Fruit fly (Drosophila melanogaster) whole organism, embryonic: Measurements from ENCODE around the gene CG43403.

Source experiments
- Awh ChIP-seq: fragments of 200-800 bp; sonication (Bioruptor generic); IDR thresholded peaks from 2 replicates; pipeline ENCODE4, ENCODE4 v1.3.6; 2022; ENCODE audit warnings: missing biosample characterization, missing genetic modification characterization
- CG1024 ChIP-seq: fragments of 200-800 bp; sonication (Bioruptor generic); IDR thresholded peaks from 2 replicates; pipeline ENCODE4 v1.3.6; 2022; ENCODE audit warnings: missing biosample characterization, missing genetic modification characterization
- CG10267 ChIP-seq: fragments of 200-800 bp; sonication (Bioruptor generic); optimal IDR thresholded peaks from 2 replicates; lab custom pipeline; 2018; ENCODE audit warnings: missing biosample characterization, mild to moderate bottlenecking, missing genetic modification characterization, moderate library complexity
- CG10366 ChIP-seq: fragments of 200-800 bp; sonication (Bioruptor generic); IDR thresholded peaks from 2 replicates; pipeline ENCODE4 v1.3.6; 2022; ENCODE audit warnings: missing biosample characterization, missing genetic modification characterization
- CG11093 ChIP-seq: fragments of 200-800 bp; sonication (Bioruptor generic); IDR thresholded peaks from 3 replicates; pipeline ENCODE4 v1.3.6; 2022; ENCODE audit warnings: missing biosample characterization, missing genetic modification characterization
- CG11398 ChIP-seq: fragments of 200-800 bp; sonication (Bioruptor generic); optimal IDR thresholded peaks from 2 replicates; lab custom pipeline; 2016; ENCODE audit warnings: missing biosample characterization, missing genetic modification characterization
- CG12391 ChIP-seq: fragments of 200-800 bp; sonication (Bioruptor generic); optimal IDR thresholded peaks from 3 replicates; lab custom pipeline; 2018; ENCODE audit warnings: missing biosample characterization, mild to moderate bottlenecking, missing genetic modification characterization, moderate library complexity
- CG12659 ChIP-seq: fragments of 200-800 bp; sonication (Bioruptor generic); optimal IDR thresholded peaks from 3 replicates; lab custom pipeline; 2017; ENCODE audit warnings: mild to moderate bottlenecking, missing biosample characterization, missing genetic modification reagents, missing genetic modification characterization
- CG12942 ChIP-seq: fragments of 200-800 bp; sonication (Bioruptor generic); optimal IDR thresholded peaks from 3 replicates; lab custom pipeline; 2016; ENCODE audit warnings: missing biosample characterization, missing genetic modification characterization
- CG13894 ChIP-seq: fragments of 200-800 bp; sonication (Bioruptor generic); optimal IDR thresholded peaks from 3 replicates; lab custom pipeline; 2018; ENCODE audit warnings: missing biosample characterization, mild to moderate bottlenecking, missing genetic modification characterization, moderate library complexity
- CG2199 ChIP-seq: fragments of 200-800 bp; sonication (Bioruptor generic); IDR thresholded peaks from 3 replicates; pipeline ENCODE4 v1.3.6; 2022; ENCODE audit warnings: missing biosample characterization, missing genetic modification characterization
- CG34224 ChIP-seq: fragments of 200-800 bp; sonication (Bioruptor generic); IDR thresholded peaks from 3 replicates; pipeline ENCODE4 v1.3.6; 2022; ENCODE audit warnings: missing biosample characterization, missing genetic modification characterization; ENCODE audit not compliant: partially characterized antibody
- CG3995 ChIP-seq: fragments of 200-800 bp; sonication (Bioruptor generic); optimal IDR thresholded peaks from 3 replicates; lab custom pipeline; 2016; ENCODE audit warnings: missing biosample characterization, missing genetic modification characterization
- CG4617 ChIP-seq: fragments of 200-800 bp; sonication (Bioruptor generic); optimal IDR thresholded peaks from 3 replicates; lab custom pipeline; 2016; ENCODE audit warnings: missing biosample characterization, missing genetic modification characterization, borderline replicate concordance
- CG6654 ChIP-seq: fragments of 200-800 bp; sonication (Bioruptor generic); optimal IDR thresholded peaks from 2 replicates; lab custom pipeline; 2017; ENCODE audit warnings: missing biosample characterization, mild to moderate bottlenecking, missing genetic modification characterization
- CG7839 ChIP-seq: fragments of 200-800 bp; sonication (Bioruptor generic); optimal IDR thresholded peaks from 3 replicates; lab custom pipeline; 2018; ENCODE audit warnings: missing biosample characterization, mild to moderate bottlenecking, missing genetic modification characterization, moderate library complexity
- CG8359 ChIP-seq: fragments of 200-800 bp; sonication (Bioruptor generic); optimal IDR thresholded peaks from 2 replicates; lab custom pipeline; 2017; ENCODE audit warnings: missing biosample characterization, mild to moderate bottlenecking, missing genetic modification characterization, borderline replicate concordance
- D19B ChIP-seq: fragments of 200-800 bp; sonication (Bioruptor generic); optimal IDR thresholded peaks from 2 replicates; lab custom pipeline; 2017; ENCODE audit warnings: missing biosample characterization, mild to moderate bottlenecking, missing genetic modification characterization
- Dad ChIP-seq: fragments of 200-800 bp; sonication (Bioruptor generic); optimal IDR thresholded peaks from 3 replicates; lab custom pipeline; 2016; ENCODE audit warnings: missing biosample characterization, missing genetic modification characterization
- Dek ChIP-seq: fragments of 200-800 bp; sonication (Bioruptor generic); optimal IDR thresholded peaks from 3 replicates; lab custom pipeline; 2019; ENCODE audit warnings: missing biosample characterization, mild to moderate bottlenecking, missing genetic modification characterization, moderate library complexity
- Doc3 ChIP-seq: fragments of 200-800 bp; sonication (Bioruptor generic); IDR thresholded peaks from 3 replicates; pipeline ENCODE4 v1.3.6; 2022; ENCODE audit warnings: missing biosample characterization, missing genetic modification characterization; ENCODE audit not compliant: partially characterized antibody
- Hand ChIP-seq: fragments of 200-800 bp; sonication (Bioruptor generic); optimal IDR thresholded peaks from 2 replicates; lab custom pipeline; 2017; ENCODE audit warnings: mild to moderate bottlenecking, missing biosample characterization, missing genetic modification reagents, missing genetic modification characterization
- Hmx ChIP-seq: fragments of 200-800 bp; sonication (Bioruptor generic); optimal IDR thresholded peaks from 2 replicates; lab custom pipeline; 2016; ENCODE audit warnings: missing biosample characterization, missing genetic modification characterization
- Lhr ChIP-seq: fragments of 200-800 bp; sonication (Bioruptor generic); optimal IDR thresholded peaks from 3 replicates; lab custom pipeline; 2017; ENCODE audit warnings: mild to moderate bottlenecking, missing biosample characterization, missing genetic modification reagents, missing genetic modification characterization
- NC2β ChIP-seq: fragments of 200-800 bp; sonication (Bioruptor generic); optimal IDR thresholded peaks from 2 replicates; lab custom pipeline; 2016; ENCODE audit warnings: missing biosample characterization, missing genetic modification characterization
- Pdp1 ChIP-seq, 2 experiments: fragments of 200-800 bp; sonication (Bioruptor generic); optimal IDR thresholded peaks; 3 replicates each; lab custom pipeline; 2016; ENCODE audit warnings: missing biosample characterization in 2 of 2, missing genetic modification characterization in 2 of 2, mild to moderate bottlenecking in 1 of 2, moderate library complexity in 1 of 2
- Taf1 ChIP-seq: fragments of 200-800 bp; sonication (Bioruptor generic); IDR thresholded peaks from 2 replicates; pipeline ENCODE4 v1.3.6; 2022; ENCODE audit warnings: missing biosample characterization, missing genetic modification characterization
- Tbp ChIP-seq: fragments of >200 bp; optimal IDR thresholded peaks from 2 replicates; lab custom pipeline; 2018; ENCODE audit warnings: missing biosample characterization, missing genetic modification characterization
- Trl ChIP-seq, 3 experiments: fragments of >200 bp in 2 of 3; fragments of 200-800 bp in 1 of 3; sonication (Bioruptor generic) in 1 of 3; optimal IDR thresholded peaks; 2 replicates in 1 of 3; 3 replicates in 2 of 3; lab custom pipeline; 2016 to 2017; ENCODE audit warnings: missing biosample characterization in 1 of 3, missing genetic modification characterization in 1 of 3
- ara ChIP-seq: fragments of 200-800 bp; sonication (Bioruptor generic); IDR thresholded peaks from 2 replicates; pipeline ENCODE4 v1.3.6; 2022; ENCODE audit warnings: missing biosample characterization, missing genetic modification characterization
- br ChIP-seq: fragments of >200 bp; optimal IDR thresholded peaks from 2 replicates; lab custom pipeline; 2017
- grau ChIP-seq: fragments of 200-800 bp; optimal IDR thresholded peaks from 3 replicates; lab custom pipeline; 2019; ENCODE audit warnings: missing biosample characterization, mild to moderate bottlenecking, missing genetic modification characterization, moderate library complexity
- gro ChIP-seq: fragments of 200-800 bp; sonication (Bioruptor generic); optimal IDR thresholded peaks from 2 replicates; lab custom pipeline; 2016; ENCODE audit warnings: missing biosample characterization, missing genetic modification characterization
- gsb-n ChIP-seq: fragments of 200-800 bp; sonication (Bioruptor generic); optimal IDR thresholded peaks from 3 replicates; lab custom pipeline; 2018; ENCODE audit warnings: missing biosample characterization, mild to moderate bottlenecking, missing genetic modification characterization
- hkb ChIP-seq, 2 experiments: fragments of 200-800 bp in 1 of 2; fragments of >200 bp in 1 of 2; sonication (Bioruptor generic) in 1 of 2; IDR thresholded peaks in 1 of 2; optimal IDR thresholded peaks in 1 of 2; 2 replicates each; pipeline versions ENCODE4 v1.3.6 to Lab custom; 2017 to 2022; ENCODE audit warnings: missing biosample characterization in 1 of 2, missing genetic modification characterization in 1 of 2
- klu ChIP-seq: fragments of 200-800 bp; sonication (Bioruptor generic); IDR thresholded peaks from 2 replicates; pipeline ENCODE4 v1.3.6; 2022; ENCODE audit warnings: missing biosample characterization, missing genetic modification characterization
- lmd ChIP-seq: fragments of 200-800 bp; sonication (Bioruptor generic); IDR thresholded peaks from 2 replicates; pipeline ENCODE4 v1.3.6; 2022; ENCODE audit warnings: missing biosample characterization, missing genetic modification characterization
- mam ChIP-seq: fragments of 200-800 bp; sonication (Bioruptor generic); optimal IDR thresholded peaks from 3 replicates; lab custom pipeline; 2016; ENCODE audit warnings: missing biosample characterization, missing genetic modification characterization
- nom ChIP-seq: fragments of 200-800 bp; sonication (Bioruptor generic); optimal IDR thresholded peaks from 2 replicates; lab custom pipeline; 2017; ENCODE audit warnings: missing biosample characterization, missing genetic modification characterization, mild to moderate bottlenecking, moderate library complexity, missing genetic modification reagents
- onecut ChIP-seq: fragments of 200-800 bp; sonication (Bioruptor generic); IDR thresholded peaks from 2 replicates; pipeline ENCODE4 v1.3.6; 2022; ENCODE audit warnings: missing biosample characterization, missing genetic modification characterization
- otp ChIP-seq: fragments of 200-800 bp; sonication (Bioruptor generic); IDR thresholded peaks from 3 replicates; pipeline ENCODE4, ENCODE4 v1.3.6; 2022; ENCODE audit warnings: missing biosample characterization, missing genetic modification characterization
- ro ChIP-seq: fragments of 200-800 bp; sonication (Bioruptor generic); IDR thresholded peaks from 2 replicates; pipeline ENCODE4 v1.3.6; 2022; ENCODE audit warnings: missing biosample characterization, missing genetic modification characterization
- sd ChIP-seq: fragments of 200-800 bp; sonication (Bioruptor generic); optimal IDR thresholded peaks from 3 replicates; lab custom pipeline; 2018; ENCODE audit warnings: missing biosample characterization, mild to moderate bottlenecking, missing genetic modification characterization, moderate library complexity
- sens ChIP-seq: fragments of 200-800 bp; sonication (Bioruptor generic); peaks from one replicate; lab custom pipeline; 2016; ENCODE audit warnings: missing biosample characterization, missing genetic modification characterization
- slbo ChIP-seq: fragments of 200-800 bp; sonication (Bioruptor generic); IDR thresholded peaks from 2 replicates; pipeline ENCODE4 v1.3.6; 2022; ENCODE audit warnings: missing biosample characterization, missing genetic modification characterization
- slou ChIP-seq: fragments of 200-800 bp; sonication (Bioruptor generic); optimal IDR thresholded peaks from 3 replicates; lab custom pipeline; 2016; ENCODE audit warnings: missing biosample characterization, missing genetic modification characterization
- wdn ChIP-seq: fragments of 200-800 bp; sonication (Bioruptor generic); IDR thresholded peaks from 2 replicates; pipeline ENCODE4 v1.3.6; 2022; ENCODE audit warnings: missing biosample characterization, missing genetic modification characterization
- wor ChIP-seq: fragments of 200-800 bp; sonication (Bioruptor generic); IDR thresholded peaks from 2 replicates; pipeline ENCODE4 v1.3.6; 2022; ENCODE audit warnings: missing biosample characterization, missing genetic modification characterization
- zf30C ChIP-seq: fragments of 200-800 bp; sonication (Bioruptor generic); optimal IDR thresholded peaks from 3 replicates; lab custom pipeline; 2018; ENCODE audit warnings: missing biosample characterization, mild to moderate bottlenecking, missing genetic modification characterization

Gene CG43403

dm6 chr2L:2579669-2580351, 40.2 kb upstream of the CG43403 start, which contains the start of the genes ND-B17.2 and Arpc5 (continued):
- TF ChIP-seq CG12942 (GFP tag; lab: Kevin White, UChicago): no peak
- peak; percentile 21 for TF ChIP-seq NC2β
- TF ChIP-seq Doc3 (GFP tag; lab: Robert Waterston, UW): no peak
- no peak for TF ChIP-seq gro (GFP tag; lab: Kevin White, UChicago)
- no peak for TF ChIP-seq Dek (tag; lab: Kevin White, UChicago)
- peak; percentile 24 for TF ChIP-seq CG3995 (GFP tag; lab: Kevin White, UChicago)
- peak; percentile 78 for TF ChIP-seq CG4617
- TF ChIP-seq mam (GFP tag; lab: Kevin White, UChicago): peak; percentile 13
- no peak for TF ChIP-seq Taf1 (GFP tag; lab: Robert Waterston, UW)
- TF ChIP-seq hkb (optimal IDR thresholded peaks at IDR 0.05; lab: Kevin White, UChicago): peak; percentile 33
- TF ChIP-seq hkb (GFP tag; IDR thresholded peaks at IDR 0.05; lab: Robert Waterston, UW): no peak
- TF ChIP-seq CG10267 (tag; lab: Kevin White, UChicago): peak; percentile 60
- no peak for TF ChIP-seq wor (GFP tag; lab: Robert Waterston, UW)
- TF ChIP-seq CG11398: no peak
- TF ChIP-seq Lhr (GFP tag; lab: Kevin White, UChicago): peak; percentile 49
- TF ChIP-seq wdn (GFP tag; lab: Robert Waterston, UW): no peak
- no peak for TF ChIP-seq CG34224 (GFP tag; lab: Robert Waterston, UW)
- TF ChIP-seq br (lab: Kevin White, UChicago): no peak
- TF ChIP-seq CG8359 (GFP tag; lab: Kevin White, UChicago): no peak
- no peak for TF ChIP-seq Awh
- TF ChIP-seq CG7839 (tag; lab: Kevin White, UChicago): no peak
- TF ChIP-seq CG10366 (GFP tag; lab: Robert Waterston, UW): no peak
- TF ChIP-seq Tbp (GFP tag; lab: Kevin White, UChicago): no peak
- no peak for TF ChIP-seq otp (GFP tag; lab: Robert Waterston, UW)
- TF ChIP-seq CG12391: peak; percentile 49
- TF ChIP-seq CG1024: no peak
- no peak for TF ChIP-seq CG6654
- no peak for TF ChIP-seq klu (GFP tag; lab: Robert Waterston, UW)

- TF ChIP-seq ara (GFP tag; lab: Robert Waterston, UW): no peak
- no peak for TF ChIP-seq ro (GFP tag; lab: Robert Waterston, UW)
- TF ChIP-seq lmd (GFP tag; lab: Robert Waterston, UW): no peak
- no peak for TF ChIP-seq slbo
- no peak for TF ChIP-seq Dad (GFP tag; lab: Kevin White, UChicago)
- peak; percentile 44 for TF ChIP-seq nom (GFP tag; lab: Kevin White, UChicago)
- TF ChIP-seq onecut (GFP tag; lab: Robert Waterston, UW): peak; percentile 79
- TF ChIP-seq Pdp1 (GFP tag; optimal IDR thresholded peaks at IDR 0.05; lab: Kevin White, UChicago): peak in 1 of 2 experiments; percentile 89
- TF ChIP-seq CG11093 (GFP tag; lab: Robert Waterston, UW): peak; percentile 6; the same call in 1 of the 3 replicates
- no peak for TF ChIP-seq sd
- TF ChIP-seq slou (GFP tag; lab: Kevin White, UChicago): no peak
- peak; percentile 54 for TF ChIP-seq zf30C (GFP tag; lab: Kevin White, UChicago)
- no peak for TF ChIP-seq D19B (GFP tag; lab: Kevin White, UChicago)
- TF ChIP-seq CG12659 (GFP tag; lab: Kevin White, UChicago): no peak
- TF ChIP-seq CG2199 (GFP tag; lab: Robert Waterston, UW): no peak
- TF ChIP-seq sens (GFP tag; lab: Kevin White, UChicago): peak; percentile 32
- TF ChIP-seq grau (tag; lab: Kevin White, UChicago): peak; percentile 61
- no peak for TF ChIP-seq NC2β
- no peak for TF ChIP-seq gsb-n (tag; lab: Kevin White, UChicago)
- no peak for TF ChIP-seq Hmx (GFP tag; lab: Kevin White, UChicago)
- TF ChIP-seq Trl (optimal IDR thresholded peaks at IDR 0.05; lab: Kevin White, UChicago): no peak
- TF ChIP-seq Trl (GFP tag; optimal IDR thresholded peaks at IDR 0.05; lab: Kevin White, UChicago): no peak
- no peak for TF ChIP-seq Hand
- TF ChIP-seq hkb (optimal IDR thresholded peaks at IDR 0.05; lab: Kevin White, UChicago): no peak
- TF ChIP-seq hkb (GFP tag; IDR thresholded peaks at IDR 0.05; lab: Robert Waterston, UW): 0 out of 2 replicates have a peak, but pooled peaks have one; percentile 16
- no peak for TF ChIP-seq CG13894 (tag; lab: Kevin White, UChicago)
Measured at dm6 chr2L:2584461-2585056, 35.4 kb upstream of the CG43403 start.
